Worm (Caenorhabditis elegans) whole organism, dauer: ENCODE data around the gene frpr-3.

Source experiments
- unc-62 ChIP-seq: sonication (generic microtip); optimal IDR thresholded peaks from 2 replicates; lab custom pipeline; 2017; ENCODE audit warnings: missing biosample characterization, missing genetic modification reagents, missing genetic modification characterization

The frpr-3 gene

DNA sequence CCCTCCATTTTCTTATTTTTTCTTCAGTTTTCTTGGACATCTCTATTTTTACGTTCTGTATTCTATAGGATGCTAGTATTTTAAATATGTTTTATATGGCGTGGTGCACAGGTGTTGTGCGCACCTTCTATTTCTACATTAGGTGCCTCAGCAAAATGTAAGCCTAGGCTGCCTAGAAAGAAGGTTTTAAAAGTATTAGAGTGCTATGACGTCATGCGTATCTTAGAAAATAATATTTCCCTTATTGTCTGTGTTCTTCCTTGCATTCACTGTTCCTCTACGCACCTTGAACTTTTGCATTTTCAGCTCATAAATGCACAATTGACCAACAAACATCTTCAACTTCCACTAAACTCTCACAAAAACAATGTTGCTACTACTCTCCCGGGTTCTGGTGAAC is at the start of gene frpr-3:
Gene frpr-3, plus strand, starts transcription at position 301 of the 400 bp plus-strand sequence.
- no peak for TF ChIP-seq unc-62 (GFP tag; lab: Kevin White, UChicago)

DNA sequence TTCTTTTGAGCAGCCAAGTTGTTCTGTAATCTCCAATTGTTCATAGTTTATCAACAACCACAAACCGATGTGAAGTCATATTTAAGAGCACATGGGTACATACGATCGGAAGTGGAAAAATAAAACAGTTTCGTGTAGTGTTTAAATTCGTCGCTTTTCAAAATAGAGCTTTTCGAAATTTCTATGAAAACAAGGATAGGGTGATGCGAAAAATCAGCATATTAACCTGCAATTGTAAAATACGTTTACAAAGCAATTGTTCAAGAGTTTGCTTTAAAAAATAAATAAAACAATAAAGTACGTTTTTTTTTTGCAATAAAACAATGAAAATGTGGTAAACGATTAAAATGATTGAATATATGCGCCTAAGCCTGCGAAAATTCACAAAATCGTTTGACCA is 49.1 kb upstream of the frpr-3 start, which contains the start of gene ZK105.14:
Gene ZK105.14, minus strand, starts transcription at position 101 of the 400 bp plus-strand sequence.
- no peak for TF ChIP-seq unc-62 (GFP tag; lab: Kevin White, UChicago)

DNA sequence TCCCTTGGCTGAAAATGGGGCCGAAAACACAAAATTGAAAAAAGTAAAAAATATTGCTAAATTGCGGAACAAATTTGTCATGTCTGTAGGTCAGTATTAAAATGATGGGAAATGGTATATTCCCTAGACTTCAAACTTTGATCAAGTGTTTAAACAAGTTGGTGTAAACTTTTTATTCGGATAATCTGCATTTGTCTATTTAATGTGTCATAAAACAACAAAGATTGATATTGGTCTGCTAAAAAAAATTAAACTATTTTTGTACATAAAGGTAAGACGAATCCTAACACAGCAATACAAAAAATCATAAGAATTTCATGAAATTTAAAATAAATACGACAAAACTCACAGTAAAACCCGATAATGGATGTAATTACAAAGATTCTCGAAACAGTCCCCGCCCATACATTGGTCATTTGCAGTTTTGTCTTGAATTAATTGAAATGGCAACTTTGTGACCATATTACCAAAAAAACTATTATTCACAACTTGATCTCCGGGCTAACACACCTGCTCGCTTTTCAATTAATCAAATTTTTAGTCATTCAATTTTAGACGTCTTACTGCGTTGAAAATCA is 47.0 kb upstream of the frpr-3 start, which contains the start of the genes ZK105.6 and ZK105.8:
Gene ZK105.6, minus strand, starts transcription at position 101 of the 578 bp plus-strand sequence.
Gene ZK105.8, plus strand, starts transcription at position 528 of the 578 bp plus-strand sequence.
- no peak for TF ChIP-seq unc-62 (GFP tag; lab: Kevin White, UChicago)

DNA sequence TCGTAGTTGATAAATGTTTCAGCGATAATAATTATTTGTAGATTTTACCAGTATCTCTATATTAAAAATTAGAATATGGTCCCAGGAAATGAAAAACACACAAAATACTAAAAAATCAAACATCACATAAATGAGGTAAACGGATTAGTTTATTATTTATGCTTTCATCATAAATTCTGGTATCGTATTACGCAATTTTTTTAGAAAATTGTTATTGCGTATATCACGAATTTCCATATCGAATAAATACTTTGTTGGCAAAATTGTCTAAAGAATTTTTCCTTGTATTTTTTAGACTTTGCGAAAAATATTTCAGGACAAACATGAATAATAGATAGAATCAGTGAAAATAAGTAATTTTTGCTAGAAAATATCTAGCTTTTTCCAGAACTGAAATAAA is 44.9 kb upstream of the frpr-3 start:
- TF ChIP-seq unc-62 (GFP tag; lab: Kevin White, UChicago), result no peak

DNA sequence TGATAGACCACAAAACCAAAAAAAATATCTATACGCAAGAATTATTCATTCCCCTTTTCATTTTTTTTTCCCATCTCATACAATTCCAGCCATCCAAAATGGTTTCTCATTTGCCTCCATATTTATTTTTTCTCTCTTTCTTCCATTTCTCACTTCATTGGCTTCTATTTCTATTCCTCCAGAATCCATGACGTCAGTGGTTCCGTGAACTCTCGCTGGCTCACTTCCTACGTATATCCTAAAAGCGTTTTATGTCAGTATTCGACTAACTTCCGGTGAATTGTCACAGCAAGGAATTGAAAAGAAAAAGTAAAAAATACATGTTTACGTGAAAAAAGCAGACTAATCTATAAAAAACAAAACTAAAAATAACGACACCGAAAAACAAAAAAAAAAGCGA is 44.1 kb upstream of the frpr-3 start:
- TF ChIP-seq unc-62 (GFP tag; lab: Kevin White, UChicago), result no peak

DNA sequence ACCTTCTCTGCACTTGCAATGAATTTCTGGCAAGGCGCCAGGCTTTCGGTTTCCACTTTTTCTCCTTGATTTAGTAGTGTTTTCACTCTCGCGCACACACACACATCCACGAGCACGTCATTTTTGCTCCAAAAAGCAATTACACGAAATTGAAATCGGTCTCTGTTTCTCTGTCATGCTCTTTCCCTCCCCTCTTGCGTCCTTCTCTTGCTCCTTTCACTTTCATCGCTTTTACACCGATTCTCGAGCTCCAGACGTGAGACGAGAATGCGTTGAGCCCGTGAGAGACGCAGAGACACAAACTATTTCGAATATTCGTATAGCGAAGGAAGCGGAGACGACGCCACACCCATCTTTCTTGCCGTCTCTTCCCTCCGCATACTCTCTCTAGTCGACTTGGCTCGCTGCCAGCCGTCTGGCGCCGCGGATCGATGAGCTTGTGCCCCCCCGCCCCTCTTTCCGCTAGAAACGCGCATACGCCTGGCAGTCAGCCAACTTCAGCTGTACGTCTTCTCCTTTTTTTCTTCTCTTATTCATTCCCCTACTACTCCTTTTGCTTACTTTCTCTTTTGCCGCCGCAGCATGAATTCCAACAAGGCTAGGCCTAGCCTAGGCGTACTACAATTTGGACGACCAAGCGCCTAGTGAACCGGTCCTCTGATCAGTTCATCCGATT is 42.9 kb upstream of the frpr-3 start:
- TF ChIP-seq unc-62 (GFP tag; lab: Kevin White, UChicago), result no peak

DNA sequence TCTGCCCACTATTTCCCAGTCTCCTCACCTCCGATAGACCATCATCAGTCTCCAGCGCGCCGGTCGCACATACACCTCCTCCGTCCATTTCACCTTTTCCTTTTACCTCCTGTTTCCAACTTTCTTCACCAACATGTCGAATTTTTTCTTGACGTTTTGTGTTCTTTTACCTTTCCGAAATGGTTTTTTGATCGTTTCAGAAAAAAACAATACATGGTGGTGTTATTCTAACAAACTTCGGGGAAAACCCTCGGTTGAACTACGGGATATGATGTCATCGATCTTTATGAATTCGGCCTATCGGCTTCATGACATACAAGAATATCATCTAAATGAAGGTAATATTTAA is 42.4 kb upstream of the frpr-3 start, which contains the start of gene Y97E10C.1:
Gene Y97E10C.1, plus strand, starts transcription at position 201 of the 349 bp plus-strand sequence.
- TF ChIP-seq unc-62 (GFP tag; lab: Kevin White, UChicago), result no peak

DNA sequence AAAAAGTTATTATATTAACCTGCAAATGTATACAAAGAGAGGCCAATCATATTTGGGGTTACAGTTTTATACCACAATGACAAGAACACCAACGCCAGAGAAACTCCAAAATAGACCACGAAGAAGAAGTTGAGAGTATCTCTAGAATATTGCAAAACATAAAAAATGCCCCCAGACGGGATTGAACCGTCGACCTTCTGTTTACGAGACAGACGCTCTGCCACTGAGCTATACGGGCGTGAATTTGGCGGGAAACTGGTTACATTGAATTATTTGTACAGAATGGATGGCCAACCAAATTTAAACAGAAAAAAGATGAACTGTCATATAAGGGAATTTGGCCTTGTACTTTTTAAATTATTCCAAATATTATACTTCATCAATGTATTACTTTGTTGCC is 40.6 kb upstream of the frpr-3 start:
- TF ChIP-seq unc-62 (GFP tag; lab: Kevin White, UChicago), result no peak

DNA sequence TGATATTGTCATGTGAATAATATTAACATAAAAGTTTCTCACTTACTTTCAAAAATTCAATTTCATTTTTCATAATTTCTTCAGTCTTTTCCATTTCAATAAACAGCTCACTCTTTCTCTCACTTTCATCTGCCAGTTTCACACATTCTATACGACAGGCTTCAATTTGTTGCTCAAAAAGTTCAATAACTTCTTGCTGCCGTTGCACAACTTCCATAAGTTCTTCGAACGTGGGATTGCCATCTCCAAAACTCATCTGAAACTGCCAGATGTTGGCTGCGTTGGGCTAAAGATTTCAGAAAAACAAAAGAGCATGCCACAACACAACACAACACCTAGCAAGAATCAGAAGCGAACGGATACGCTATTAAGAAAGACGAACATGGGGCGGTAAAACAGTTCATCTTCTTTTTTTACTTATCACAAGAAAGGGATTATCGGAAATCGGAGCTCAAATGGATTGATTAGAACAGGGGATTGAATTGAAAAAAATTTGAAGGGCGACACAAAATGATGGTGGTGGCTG is 37.8 kb upstream of the frpr-3 start:
- no peak for TF ChIP-seq unc-62 (GFP tag; lab: Kevin White, UChicago)

DNA sequence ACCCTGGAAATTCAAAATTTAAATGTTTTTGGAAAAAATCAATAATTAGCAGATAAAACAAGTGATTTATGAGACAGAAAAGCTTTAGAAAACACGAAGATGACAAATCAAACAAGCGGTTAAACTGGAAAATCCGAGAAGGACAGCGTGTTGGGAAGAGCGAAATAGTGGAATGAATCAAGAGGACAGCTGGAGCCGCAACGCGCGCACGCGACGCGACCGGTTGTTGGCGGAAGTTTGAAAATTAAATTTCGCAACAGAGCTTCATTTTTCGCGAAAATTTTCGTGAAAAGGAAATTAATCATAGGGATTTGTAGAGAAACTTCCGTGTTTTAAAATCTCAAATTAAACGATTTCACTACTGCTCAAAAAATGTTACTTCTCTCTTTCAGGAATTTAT is 36.2 kb upstream of the frpr-3 start, which contains the start of gene clic-1:
Gene clic-1, minus strand, starts transcription at position 3 of the 400 bp plus-strand sequence.
- no peak for TF ChIP-seq unc-62 (GFP tag; lab: Kevin White, UChicago)

DNA sequence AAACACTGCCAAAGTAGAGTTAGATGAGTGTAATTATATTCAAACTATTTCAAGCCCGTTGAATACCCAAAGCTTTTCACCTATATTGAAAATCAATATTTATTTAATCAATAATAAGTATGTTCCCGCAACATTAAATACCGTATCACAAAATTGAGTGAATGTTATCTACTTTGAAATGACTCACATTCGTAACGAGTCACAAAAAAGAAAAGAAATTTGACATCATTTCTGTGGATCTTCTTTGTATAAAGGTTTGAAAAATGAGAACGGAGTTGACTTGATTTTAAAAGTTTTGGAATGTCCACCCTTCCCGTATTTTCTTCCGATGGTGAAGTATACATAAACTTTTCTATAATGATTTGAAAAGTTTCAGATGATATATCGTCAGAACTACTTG is 35.7 kb upstream of the frpr-3 start, which contains the start of gene srr-10:
Gene srr-10, plus strand, starts transcription at position 301 of the 400 bp plus-strand sequence.
- no peak for TF ChIP-seq unc-62 (GFP tag; lab: Kevin White, UChicago)

DNA sequence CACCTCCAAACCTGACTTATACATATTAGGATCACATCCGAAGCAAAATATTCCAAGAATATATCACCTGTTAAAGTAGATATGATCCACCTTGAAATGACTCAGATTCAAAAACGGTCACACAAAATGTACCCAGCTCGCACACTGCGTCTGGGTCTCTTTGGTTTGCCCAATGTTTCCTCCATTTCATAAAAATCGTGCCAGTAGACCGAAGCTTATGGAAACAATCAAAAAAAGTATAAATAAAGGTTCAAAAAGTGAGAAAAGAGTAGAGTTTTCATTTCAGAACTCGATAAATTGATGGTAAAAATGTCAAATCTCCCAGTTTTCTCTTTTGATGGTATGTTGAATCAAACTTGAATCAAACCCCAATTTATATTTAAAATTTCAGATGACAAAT is 33.4 kb upstream of the frpr-3 start, which contains the start of gene srr-9:
Gene srr-9, plus strand, starts transcription at position 301 of the 400 bp plus-strand sequence.
- TF ChIP-seq unc-62 (GFP tag; lab: Kevin White, UChicago), result no peak

DNA sequence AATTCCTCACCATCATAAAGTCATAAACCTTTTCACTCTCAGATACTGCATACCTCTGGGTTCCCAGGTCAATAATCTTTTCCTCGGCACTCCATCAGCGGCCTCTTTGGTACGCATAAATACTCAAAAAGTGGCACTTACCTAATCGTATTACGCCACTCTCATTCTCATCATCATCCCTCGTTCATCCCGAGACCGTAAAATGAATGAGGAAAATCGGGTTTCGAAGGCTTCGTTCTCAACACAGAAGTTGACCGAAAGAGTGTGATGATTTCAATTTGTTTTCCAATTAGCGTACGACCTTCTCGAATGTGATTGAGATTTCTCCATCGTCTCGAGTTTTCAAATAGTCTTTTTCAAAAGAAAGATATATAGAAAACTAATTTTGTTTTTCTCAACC is 31.1 kb upstream of the frpr-3 start:
- no peak for TF ChIP-seq unc-62 (GFP tag; lab: Kevin White, UChicago)

DNA sequence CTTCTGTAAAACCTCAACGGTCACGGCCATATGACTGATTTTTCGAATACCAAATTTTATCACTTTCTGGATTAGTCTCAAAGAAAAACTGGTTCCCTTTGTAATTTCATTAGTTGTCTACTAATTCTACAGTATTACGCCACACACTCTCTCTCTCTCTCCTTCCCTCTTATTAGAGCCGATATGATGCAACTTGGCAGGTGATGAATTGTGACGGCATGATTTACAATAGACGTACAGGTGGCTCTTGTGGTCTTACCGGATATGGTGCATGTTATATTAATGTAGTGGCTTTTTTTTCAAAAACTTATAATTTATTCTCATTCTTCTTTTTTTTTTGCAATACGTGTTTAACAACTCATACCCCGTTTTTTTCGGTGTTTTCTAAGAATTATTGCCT is 29.1 kb upstream of the frpr-3 start:
- no peak for TF ChIP-seq unc-62 (GFP tag; lab: Kevin White, UChicago)

DNA sequence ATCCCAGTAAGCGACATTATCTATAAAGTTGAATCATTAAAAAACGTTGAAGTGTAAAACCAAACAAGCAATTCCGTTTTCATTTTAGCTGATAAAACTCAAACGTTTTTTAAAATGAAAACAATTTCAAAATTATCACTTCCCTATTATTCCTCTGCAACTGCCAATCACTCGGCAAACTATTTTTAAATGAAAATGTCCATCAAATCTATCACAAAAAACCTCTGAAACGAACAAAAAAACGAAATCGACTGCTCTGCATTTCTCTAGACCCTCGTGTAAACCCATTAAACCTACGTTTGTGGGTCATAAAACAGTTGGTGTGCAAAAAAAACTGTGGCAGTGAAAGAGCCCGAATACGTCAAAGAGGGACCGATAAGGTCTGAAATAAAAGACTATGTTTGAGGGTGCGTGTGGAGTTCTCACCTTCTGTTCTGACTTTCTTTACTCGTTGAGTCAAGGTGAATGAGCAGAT is 28.5 kb upstream of the frpr-3 start, which contains the start of gene fbxl-5:
Gene fbxl-5, plus strand, starts transcription at position 425 of the 475 bp plus-strand sequence.
- no peak for TF ChIP-seq unc-62 (GFP tag; lab: Kevin White, UChicago)

DNA sequence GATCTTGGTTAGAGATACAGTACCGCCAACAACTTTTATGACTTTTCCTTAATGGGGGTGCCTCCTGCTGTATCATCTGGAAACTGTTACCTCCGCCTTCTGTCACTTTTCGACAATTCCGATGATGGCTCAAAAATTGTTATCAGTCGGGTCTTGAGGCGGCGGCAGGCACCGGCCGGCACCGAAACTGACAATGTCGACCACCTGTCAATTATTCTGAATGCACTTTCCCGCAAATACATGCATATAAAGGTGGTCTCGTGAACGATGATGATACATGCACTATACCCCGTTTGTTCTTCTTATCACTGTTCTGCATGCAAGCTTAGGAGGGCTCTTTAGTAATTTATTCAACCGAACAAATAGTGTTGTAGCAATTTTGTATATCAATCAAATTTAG is 27.0 kb upstream of the frpr-3 start:
- TF ChIP-seq unc-62 (GFP tag; lab: Kevin White, UChicago), result no peak
